Fruit fly (Drosophila melanogaster): ENCODE results near the gene ush.

ush gene

DNA sequence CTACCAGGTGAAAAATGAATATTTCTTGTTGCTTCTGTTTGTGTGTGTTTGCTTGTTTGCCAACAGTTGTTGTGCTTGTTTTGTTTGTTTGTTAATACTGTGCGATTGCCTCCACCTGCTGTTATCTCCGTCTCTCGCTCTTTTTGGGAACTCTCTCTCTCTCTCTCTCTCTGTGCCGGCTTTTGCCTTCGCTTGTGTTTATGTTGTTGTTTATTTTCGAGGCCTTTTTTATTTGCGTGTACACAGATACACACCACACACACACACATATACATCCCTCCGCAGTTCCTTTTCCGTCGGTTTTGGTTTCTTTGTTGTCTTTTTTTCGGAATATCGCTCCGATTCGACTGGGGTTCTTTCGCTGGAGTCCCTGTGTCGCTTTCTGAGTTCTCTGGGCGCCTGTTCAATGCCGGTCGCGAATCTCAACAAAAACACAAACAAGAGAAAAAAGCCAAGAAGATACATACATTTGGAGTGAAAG, 34.6 kb downstream of the ush start (continued):
- TF ChIP-seq ss (GFP tag; optimal IDR thresholded peaks at IDR 0.05) (peak; percentile 96), pdm3 (GFP tag; optimal IDR thresholded peaks at IDR 0.05) (peak; percentile 54), CG3032 (tag; optimal IDR thresholded peaks at IDR 0.05) (peak; percentile 83), Hr39 (GFP tag; optimal IDR thresholded peaks at IDR 0.05) (no peak), CG8632 (GFP tag; optimal IDR thresholded peaks at IDR 0.05) (peak; percentile 77), Sox14 (GFP tag; optimal IDR thresholded peaks at IDR 0.05) (peak; percentile 94), CG3919 (GFP tag; optimal IDR thresholded peaks at IDR 0.05) (peak; percentile 65), Sox15 (GFP tag; optimal IDR thresholded peaks at IDR 0.05) (no peak), dac (GFP tag; optimal IDR thresholded peaks at IDR 0.05) (no peak), CG11762 (GFP tag; optimal IDR thresholded peaks at IDR 0.05; ENCODE audit: insufficient read depth) (peak; percentile 42), CG10669 (GFP tag; optimal IDR thresholded peaks at IDR 0.05) (peak; percentile 88), fd59A (GFP tag; optimal IDR thresholded peaks at IDR 0.05) (peak; percentile 63), CG8119 (GFP tag; IDR thresholded peaks at IDR 0.05) (peak; percentile 60)

DNA sequence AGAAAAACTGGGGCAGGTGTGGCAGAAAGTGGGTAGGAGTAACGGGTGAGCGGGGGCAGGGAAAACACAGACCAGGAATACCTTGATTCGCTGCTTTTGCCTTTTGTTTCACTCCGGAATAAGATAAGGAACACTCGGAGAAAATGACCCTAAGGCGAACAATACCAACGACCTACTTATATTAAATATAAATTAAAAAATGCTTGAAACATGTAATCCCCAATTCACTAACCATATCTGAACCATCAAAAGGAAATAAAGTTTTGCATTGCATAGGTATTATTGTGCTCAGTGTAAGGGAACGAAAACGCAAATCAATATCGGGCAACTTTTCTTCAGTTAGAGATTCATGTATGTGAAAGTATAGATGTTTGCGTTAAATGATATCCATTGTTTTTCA, 36.0 kb downstream of the ush start:
- TF ChIP-seq CG8319 (GFP tag; optimal IDR thresholded peaks at IDR 0.05) (peak; percentile 27), CG6163 (GFP tag; IDR thresholded peaks at IDR 0.05) (peak; percentile 69), Lpt (GFP tag; optimal IDR thresholded peaks at IDR 0.05) (no peak), svp (GFP tag) (peak; percentile 89), topi (GFP tag; optimal IDR thresholded peaks at IDR 0.05) (peak; percentile 85), CG6792 (GFP tag; optimal IDR thresholded peaks at IDR 0.05) (peak; percentile 76), CG16779 (tag; optimal IDR thresholded peaks at IDR 0.05) (no peak), esn (GFP tag; optimal IDR thresholded peaks at IDR 0.05) (peak; percentile 89), cyc (GFP tag; optimal IDR thresholded peaks at IDR 0.05) (peak; percentile 75), Sox14 (GFP tag; optimal IDR thresholded peaks at IDR 0.05) (peak; percentile 67), Eip93F (GFP tag; optimal IDR thresholded peaks at IDR 0.05) (peak; percentile 70), Sox15 (GFP tag; optimal IDR thresholded peaks at IDR 0.05) (peak; percentile 62), fd59A (GFP tag; optimal IDR thresholded peaks at IDR 0.05) (peak; percentile 28), dsx (GFP tag; optimal IDR thresholded peaks at IDR 0.05; ENCODE audit: poor library complexity, severe bottlenecking) (peak; percentile 42), CG3032 (tag; optimal IDR thresholded peaks at IDR 0.05) (peak; percentile 3), fd85E (GFP tag; optimal IDR thresholded peaks at IDR 0.05) (no peak), net (GFP tag; optimal IDR thresholded peaks at IDR 0.05) (peak; percentile 63), CG15336 (GFP tag; IDR thresholded peaks at IDR 0.05) (no peak; the same call in 1 of the 2 replicates), Hr38 (GFP tag; optimal IDR thresholded peaks at IDR 0.05) (no peak), CG10631 (GFP tag; optimal IDR thresholded peaks at IDR 0.05) (peak; percentile 60), CG7368 (GFP tag; optimal IDR thresholded peaks at IDR 0.05) (peak; percentile 42), Smox (GFP tag; optimal IDR thresholded peaks at IDR 0.05) (peak; percentile 83), CG11902 (GFP tag; optimal IDR thresholded peaks at IDR 0.05) (peak; percentile 59), spab (GFP tag; optimal IDR thresholded peaks at IDR 0.05) (no peak), salr (GFP tag; optimal IDR thresholded peaks at IDR 0.05) (peak in 1 of 2 experiments; percentile 30), CG1621 (tag; optimal IDR thresholded peaks at IDR 0.05) (peak; percentile 33), eg (GFP tag; IDR thresholded peaks at IDR 0.05) (peak; percentile 7; the same call in 1 of the 3 replicates), Eip78C (GFP tag) (peak; percentile 94), CG34406 (GFP tag; optimal IDR thresholded peaks at IDR 0.05) (peak; percentile 74), Hr39 (GFP tag; optimal IDR thresholded peaks at IDR 0.05) (peak; percentile 79), Gug (GFP tag; IDR thresholded peaks at IDR 0.05) (no peak), CG32006 (GFP tag; optimal IDR thresholded peaks at IDR 0.05) (peak; percentile 39), Ets21C (GFP tag; optimal IDR thresholded peaks at IDR 0.05) (no peak), achi (GFP tag; optimal IDR thresholded peaks at IDR 0.05) (peak; percentile 74), Ets96B (tag; optimal IDR thresholded peaks at IDR 0.05) (peak; percentile 66), CG6854 (GFP tag; optimal IDR thresholded peaks at IDR 0.05) (no peak), CG8119 (GFP tag; IDR thresholded peaks at IDR 0.05) (peak; percentile 37; the same call in 1 of the 3 replicates), CG6276 (GFP tag; optimal IDR thresholded peaks at IDR 0.05) (no peak), OdsH (GFP tag; optimal IDR thresholded peaks at IDR 0.05) (peak; percentile 81), CG3919 (GFP tag; optimal IDR thresholded peaks at IDR 0.05) (peak; percentile 82), Hr4 (GFP tag; optimal IDR thresholded peaks at IDR 0.05) (peak; percentile 28), dac (GFP tag; optimal IDR thresholded peaks at IDR 0.05) (no peak), CG8632 (GFP tag; optimal IDR thresholded peaks at IDR 0.05) (peak; percentile 57), vri (GFP tag; optimal IDR thresholded peaks at IDR 0.05) (peak; percentile 58), CG10669 (GFP tag; optimal IDR thresholded peaks at IDR 0.05) (peak; percentile 49), pdm3 (GFP tag; optimal IDR thresholded peaks at IDR 0.05) (peak; percentile 78), CG11762 (GFP tag; optimal IDR thresholded peaks at IDR 0.05; ENCODE audit: insufficient read depth) (peak; percentile 11)
